Worm (Caenorhabditis elegans): ENCODE measurements around the gene F39C12.1.

Gene F39C12.1

DNA sequence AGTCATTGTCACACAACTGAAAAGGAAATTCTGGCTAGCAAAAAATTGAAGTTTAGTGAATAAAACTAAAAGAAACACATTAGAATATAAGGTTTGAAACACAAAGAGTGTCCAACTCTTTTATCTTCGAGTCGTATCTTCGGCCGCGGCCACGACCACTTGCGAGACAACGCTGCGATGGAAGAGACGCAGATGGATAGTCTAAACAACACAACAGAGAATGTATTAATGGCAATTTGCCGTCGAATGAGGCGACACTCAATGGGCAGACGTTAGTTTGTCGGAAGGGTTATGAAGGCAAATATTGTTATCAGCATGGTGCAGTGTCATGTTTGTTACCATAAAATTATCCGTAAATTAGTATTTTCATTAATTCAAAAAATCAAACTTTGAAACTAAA, at the start of gene F39C12.1:
Gene F39C12.1 (minus strand): TSS at position 136 of the 400 bp plus-strand sequence.
- TF ChIP-seq him-1 (tag; optimal IDR thresholded peaks at IDR 0.05): no peak
- no peak for TF ChIP-seq dao-5 (tag; optimal IDR thresholded peaks at IDR 0.05)
- no peak for TF ChIP-seq W03F9.2 (tag; optimal IDR thresholded peaks at IDR 0.05)

ce11 chrX:4902376-4902775, 49.4 kb upstream of the F39C12.1 start:
- TF ChIP-seq dao-5 (tag; optimal IDR thresholded peaks at IDR 0.05) (no peak), W03F9.2 (tag; optimal IDR thresholded peaks at IDR 0.05) (no peak), him-1 (tag; optimal IDR thresholded peaks at IDR 0.05) (no peak)

DNA sequence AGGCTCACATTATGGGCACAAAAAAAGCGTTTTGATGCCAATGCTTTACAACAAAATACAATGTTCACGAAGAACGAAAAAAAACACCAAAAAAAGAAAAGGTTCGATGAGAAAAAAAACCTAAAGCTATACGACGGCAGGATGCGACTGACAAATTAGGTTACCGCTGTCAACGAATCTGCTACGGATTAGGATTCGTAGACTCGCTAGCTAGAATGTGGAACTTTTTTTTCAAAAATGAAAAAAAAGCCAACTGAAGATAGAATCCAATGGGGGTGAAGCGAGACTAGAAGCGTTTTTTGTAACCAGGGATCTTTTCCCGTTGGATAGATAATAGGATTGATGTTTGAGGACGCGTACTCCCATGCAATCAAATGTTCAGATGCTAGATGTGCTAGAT, 49.0 kb upstream of the F39C12.1 start:
- TF ChIP-seq dao-5 (tag; optimal IDR thresholded peaks at IDR 0.05) (no peak), him-1 (tag; optimal IDR thresholded peaks at IDR 0.05) (no peak), W03F9.2 (tag; optimal IDR thresholded peaks at IDR 0.05) (no peak)

DNA sequence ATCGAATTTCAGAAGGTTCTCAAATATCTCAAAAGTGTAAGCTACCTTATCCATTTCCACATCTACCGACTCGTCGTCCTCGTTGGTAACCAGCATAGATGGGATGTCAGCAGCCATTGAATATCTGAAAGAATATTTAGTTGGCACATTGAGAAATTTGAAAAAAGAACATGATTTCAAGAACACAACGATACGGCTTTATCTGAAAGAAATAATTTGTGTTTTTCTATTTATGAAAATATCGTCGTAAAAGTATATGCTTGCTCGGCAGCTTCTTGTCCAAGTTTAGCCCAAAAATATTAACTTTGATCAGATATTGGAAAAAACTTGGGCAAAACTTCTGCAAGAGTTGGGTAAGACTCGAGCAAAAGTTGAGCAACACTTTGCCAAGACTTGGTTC, 47.7 kb upstream of the F39C12.1 start, which contains the start of gene T07F12.4:
Gene T07F12.4 (minus strand): TSS at position 130 of the 400 bp plus-strand sequence.
- TF ChIP-seq W03F9.2 (tag; optimal IDR thresholded peaks at IDR 0.05): no peak
- no peak for TF ChIP-seq him-1 (tag; optimal IDR thresholded peaks at IDR 0.05)
- no peak for TF ChIP-seq dao-5 (tag; optimal IDR thresholded peaks at IDR 0.05)

ce11 chrX:4899623-4900022, 46.6 kb upstream of the F39C12.1 start:
- TF ChIP-seq W03F9.2 (tag; optimal IDR thresholded peaks at IDR 0.05): no peak
- peak; percentile 31 for TF ChIP-seq him-1 (tag; optimal IDR thresholded peaks at IDR 0.05)
- no peak for TF ChIP-seq dao-5 (tag; optimal IDR thresholded peaks at IDR 0.05)

DNA sequence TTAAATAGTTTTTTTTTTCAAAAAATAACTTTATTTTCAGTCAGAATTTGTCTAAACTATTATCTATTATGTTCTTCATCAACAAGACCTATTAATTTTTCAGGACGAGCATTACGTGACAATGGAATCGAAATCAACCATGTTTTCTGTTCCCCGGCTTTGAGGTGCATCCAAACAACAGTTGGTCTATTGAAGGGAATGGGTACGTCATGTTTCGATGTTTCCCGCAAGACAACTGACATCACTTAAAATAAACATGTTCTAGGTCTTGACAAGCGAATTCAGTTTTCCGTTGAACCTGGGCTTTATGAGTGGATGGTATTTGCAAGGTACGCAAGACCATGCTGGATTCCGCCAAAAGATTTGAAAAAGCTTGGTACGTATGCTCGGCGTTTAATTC, 42.2 kb upstream of the F39C12.1 start:
- TF ChIP-seq W03F9.2 (tag; optimal IDR thresholded peaks at IDR 0.05): no peak
- no peak for TF ChIP-seq dao-5 (tag; optimal IDR thresholded peaks at IDR 0.05)
- no peak for TF ChIP-seq him-1 (tag; optimal IDR thresholded peaks at IDR 0.05)

ce11 chrX:4893623-4894105, 40.7 kb upstream of the F39C12.1 start, which contains the start of gene T07F12.1:
T07F12.1 (plus strand) TSS chrX:4894055.
- TF ChIP-seq him-1 (tag; optimal IDR thresholded peaks at IDR 0.05) (no peak), W03F9.2 (tag; optimal IDR thresholded peaks at IDR 0.05) (no peak), dao-5 (tag; optimal IDR thresholded peaks at IDR 0.05) (no peak)

DNA sequence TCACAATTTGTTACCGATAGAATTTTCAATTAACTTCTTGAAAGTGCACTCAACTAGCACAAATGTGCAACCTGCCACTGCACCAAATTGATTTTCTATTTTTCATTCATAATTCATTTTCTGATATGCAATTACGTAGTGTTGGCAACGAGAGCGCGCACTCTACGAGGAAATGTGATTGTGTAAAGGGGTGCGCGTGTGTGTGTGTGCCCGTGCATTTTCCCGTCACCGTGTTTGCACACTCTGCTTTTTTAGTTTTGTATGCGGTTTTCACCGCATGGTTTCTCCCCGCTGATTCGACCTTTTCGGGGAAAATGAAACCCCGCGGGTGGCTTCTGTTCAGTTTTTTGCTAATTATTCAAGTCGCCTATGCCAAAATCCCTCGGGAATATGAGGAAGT, 37.2 kb upstream of the F39C12.1 start, which contains the start of gene T07F12.2:
Gene T07F12.2 (plus strand): TSS at position 87 of the 400 bp plus-strand sequence.
- TF ChIP-seq dao-5 (tag; optimal IDR thresholded peaks at IDR 0.05): no peak
- TF ChIP-seq W03F9.2 (tag; optimal IDR thresholded peaks at IDR 0.05): no peak
- TF ChIP-seq him-1 (tag; optimal IDR thresholded peaks at IDR 0.05): no peak

DNA sequence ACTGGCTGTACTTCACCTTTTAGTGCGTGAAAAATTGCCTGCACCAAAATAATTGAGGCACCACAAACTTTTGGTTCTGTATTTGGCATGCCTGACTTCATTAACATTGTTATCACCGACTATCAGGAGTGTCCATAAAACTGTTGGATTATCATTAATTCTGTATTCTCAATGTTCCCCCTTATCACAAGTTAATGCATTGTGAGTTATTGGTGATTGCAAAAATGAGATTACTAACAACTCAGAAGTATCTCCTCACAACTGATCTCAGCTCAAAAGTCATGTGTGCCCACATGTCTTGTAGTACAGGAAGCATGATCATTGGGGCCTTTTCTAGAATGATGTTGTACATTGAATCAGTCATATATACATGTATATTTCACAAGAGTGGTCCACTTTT, 32.7 kb upstream of the F39C12.1 start, which contains the start of gene arrd-23:
Gene arrd-23 (plus strand): TSS at position 301 of the 400 bp plus-strand sequence.
- no peak for TF ChIP-seq him-1 (tag; optimal IDR thresholded peaks at IDR 0.05)
- no peak for TF ChIP-seq W03F9.2 (tag; optimal IDR thresholded peaks at IDR 0.05)
- TF ChIP-seq dao-5 (tag; optimal IDR thresholded peaks at IDR 0.05): no peak

DNA sequence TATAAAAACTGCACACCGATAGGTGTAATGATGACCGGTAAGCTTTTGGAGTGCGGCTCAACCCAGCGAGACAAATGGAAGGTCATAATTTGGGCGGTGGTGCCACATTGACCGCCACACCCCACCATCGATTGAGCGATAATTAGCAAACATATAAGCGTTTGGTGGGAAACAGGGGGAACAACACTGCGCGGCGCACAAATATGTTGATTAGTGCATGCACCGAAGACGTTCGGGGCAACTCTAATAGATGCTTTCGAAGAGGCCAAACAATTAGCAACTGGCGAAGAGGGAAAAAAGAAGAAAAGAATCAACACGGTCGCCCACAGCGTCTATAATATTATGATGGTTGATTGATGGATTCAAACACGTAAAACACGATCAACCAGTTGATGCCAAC, 28.3 kb upstream of the F39C12.1 start:
- no peak for TF ChIP-seq dao-5 (tag; optimal IDR thresholded peaks at IDR 0.05)
- no peak for TF ChIP-seq him-1 (tag; optimal IDR thresholded peaks at IDR 0.05)

DNA sequence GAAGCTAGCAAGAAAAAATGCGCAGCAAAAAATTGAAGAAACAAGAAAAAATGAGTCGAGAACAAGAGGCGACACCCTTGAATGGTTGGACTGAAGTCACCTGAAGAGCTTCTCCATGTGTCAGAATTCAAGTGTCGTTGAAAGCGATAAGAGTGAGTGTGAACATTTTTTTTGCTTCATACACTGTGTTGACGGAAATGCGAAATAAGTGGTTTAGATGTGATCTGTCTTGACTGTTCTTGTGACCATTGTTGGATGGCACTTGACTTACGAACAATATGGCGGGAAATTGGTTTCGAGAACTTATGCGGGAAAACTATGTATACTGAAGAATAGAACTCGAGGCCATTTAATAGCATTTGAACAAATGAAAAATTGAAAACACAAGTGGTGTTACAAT, 27.0 kb upstream of the F39C12.1 start:
- no peak for TF ChIP-seq W03F9.2 (tag; optimal IDR thresholded peaks at IDR 0.05)
- TF ChIP-seq dao-5 (tag; optimal IDR thresholded peaks at IDR 0.05): no peak

DNA sequence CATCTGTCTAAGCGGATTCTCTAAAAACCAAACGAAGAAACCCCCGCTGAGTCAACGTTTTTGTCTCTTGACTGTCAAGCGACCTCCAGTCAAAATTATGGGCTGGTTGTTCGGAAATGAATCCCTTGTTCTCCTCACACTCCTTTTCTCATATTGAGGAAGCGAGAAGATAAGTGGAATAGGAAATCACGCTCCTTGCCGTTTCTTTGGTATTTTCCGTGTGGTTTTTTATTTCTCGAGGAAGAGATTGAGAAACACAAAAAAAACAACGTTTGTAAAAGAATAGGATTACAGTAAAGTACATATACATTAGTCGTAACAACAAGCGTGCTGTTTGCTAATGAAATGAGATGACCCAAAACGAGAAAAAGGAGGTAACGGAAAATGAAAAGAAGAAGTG, 23.9 kb upstream of the F39C12.1 start, which contains the start of gene tsp-14:
Gene tsp-14 (minus strand): TSS at position 62 of the 400 bp plus-strand sequence.
- TF ChIP-seq him-1 (tag; optimal IDR thresholded peaks at IDR 0.05): no peak
- no peak for TF ChIP-seq dao-5 (tag; optimal IDR thresholded peaks at IDR 0.05)
- TF ChIP-seq W03F9.2 (tag; optimal IDR thresholded peaks at IDR 0.05): no peak

DNA sequence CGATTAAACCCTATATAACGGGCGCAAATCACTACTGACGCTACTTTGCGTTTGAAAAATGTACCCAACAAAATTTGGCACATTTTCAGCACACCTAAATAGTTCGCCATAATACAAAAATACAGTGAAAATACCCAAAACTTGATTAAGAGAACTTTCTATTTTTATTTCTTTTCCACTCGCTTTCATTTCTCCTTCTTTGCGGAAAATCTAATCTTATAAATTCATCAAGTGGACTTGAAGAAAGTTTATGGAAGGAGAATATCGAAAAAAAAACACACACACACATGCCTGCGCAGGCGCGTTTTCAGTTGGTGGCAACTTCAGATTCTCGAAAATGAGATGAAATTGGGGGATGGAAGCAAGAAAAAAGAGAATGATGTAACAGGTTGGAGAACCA, 22.3 kb upstream of the F39C12.1 start:
- TF ChIP-seq him-1 (tag; optimal IDR thresholded peaks at IDR 0.05) (no peak), dao-5 (tag; optimal IDR thresholded peaks at IDR 0.05) (no peak), W03F9.2 (tag; optimal IDR thresholded peaks at IDR 0.05) (no peak)

DNA sequence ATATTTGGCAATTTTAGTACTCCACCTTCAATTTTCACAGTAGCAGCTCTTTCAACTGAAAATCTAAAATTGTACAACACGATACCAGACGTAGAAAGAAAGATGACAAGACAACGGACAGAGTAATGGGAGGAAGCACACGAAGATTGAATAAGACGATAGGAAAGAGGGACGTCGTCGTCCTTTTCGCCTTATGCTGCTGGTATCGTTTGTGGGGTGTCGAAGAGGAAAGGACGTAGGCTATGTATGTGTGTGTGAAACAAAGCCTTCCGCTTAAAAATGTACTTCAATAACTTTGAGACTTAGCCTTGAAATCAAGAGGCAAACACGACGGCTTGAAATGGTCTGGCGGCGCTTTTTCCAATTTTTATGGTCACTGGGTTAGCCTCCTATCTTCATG, 19.8 kb upstream of the F39C12.1 start:
- no peak for TF ChIP-seq dao-5 (tag; optimal IDR thresholded peaks at IDR 0.05)
- TF ChIP-seq him-1 (tag; optimal IDR thresholded peaks at IDR 0.05): no peak
- TF ChIP-seq W03F9.2 (tag; optimal IDR thresholded peaks at IDR 0.05): no peak

ce11 chrX:4870683-4871082, 17.7 kb upstream of the F39C12.1 start:
- TF ChIP-seq dao-5 (tag; optimal IDR thresholded peaks at IDR 0.05): no peak
- no peak for TF ChIP-seq W03F9.2 (tag; optimal IDR thresholded peaks at IDR 0.05)
- TF ChIP-seq him-1 (tag; optimal IDR thresholded peaks at IDR 0.05): no peak
